Worm (Caenorhabditis elegans) whole organism, L4/young adult: ENCODE data around the gene C18D11.1.

Source experiments
- dao-5 ChIP-seq: sonication (generic microtip); optimal IDR thresholded peaks from 2 replicates; lab custom pipeline; 2016; ENCODE audit warnings: missing genotype, missing genetic modification characterization, moderate library complexity, missing compliant biosample characterization
- him-1 ChIP-seq: sonication (generic microtip); optimal IDR thresholded peaks from 2 replicates; lab custom pipeline; 2016; ENCODE audit warnings: missing genotype, missing genetic modification reagents, missing genetic modification characterization, missing compliant biosample characterization

DNA sequence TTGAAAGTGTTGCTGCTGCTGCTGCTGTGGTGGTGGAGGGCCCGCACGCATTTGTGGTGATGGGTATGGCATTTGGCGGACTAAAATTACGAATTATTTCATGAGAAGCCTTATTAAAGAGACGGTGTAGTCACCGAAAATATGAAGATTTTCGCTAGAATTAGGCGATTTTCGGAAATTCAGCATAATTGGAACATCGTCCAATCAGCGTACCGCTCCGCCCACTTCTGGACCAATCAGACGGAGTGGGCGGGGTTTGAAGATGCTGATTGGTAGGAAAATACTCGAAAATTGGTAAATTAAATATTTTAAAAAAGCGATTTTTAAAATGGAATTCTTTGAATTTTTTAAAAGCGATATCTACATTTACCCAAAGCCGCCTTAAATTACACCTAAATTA, 49.8 kb downstream of the C18D11.1 start:
- no peak for TF ChIP-seq dao-5
- TF ChIP-seq him-1: no peak
